Worm (Caenorhabditis elegans) whole organism, mixed stage, embryonic: ENCODE data around the gene F55C5.10.

Experiments used
- elt-3 ChIP-seq: fragments of 150-350 bp; optimal IDR thresholded peaks from 2 replicates; lab custom pipeline; 2014; ENCODE audit warnings: missing biosample characterization, missing genetic modification characterization
- flh-1 ChIP-seq: fragments of 200-800 bp; sonication (Bioruptor generic); optimal IDR thresholded peaks from 2 replicates; lab custom pipeline; 2018; ENCODE audit warnings: mild to moderate bottlenecking, missing genetic modification characterization, moderate library complexity, missing compliant biosample characterization
- lin-32 ChIP-seq: fragments of 200-800 bp; sonication (Bioruptor generic); optimal IDR thresholded peaks from 2 replicates; lab custom pipeline; 2018; ENCODE audit warnings: mild to moderate bottlenecking, missing genetic modification characterization, missing compliant biosample characterization
- lsy-2 ChIP-seq: fragments of 150-350 bp; optimal IDR thresholded peaks from 2 replicates; lab custom pipeline; 2014; ENCODE audit warnings: missing biosample characterization, missing genetic modification characterization
- mep-1 ChIP-seq: fragments of 150-350 bp; optimal IDR thresholded peaks from 2 replicates; lab custom pipeline; 2017; ENCODE audit warnings: missing biosample characterization, missing genetic modification reagents, missing genetic modification characterization, inconsistent platforms
- nhr-237 ChIP-seq: fragments of 150-350 bp; optimal IDR thresholded peaks from 2 replicates; lab custom pipeline; 2014; ENCODE audit warnings: missing biosample characterization, missing genetic modification characterization
- nhr-76 ChIP-seq: sonication (generic microtip); optimal IDR thresholded peaks from 2 replicates; lab custom pipeline; 2017; ENCODE audit warnings: missing biosample characterization, missing genetic modification characterization
- snpc-4 ChIP-seq: fragments of 150-350 bp; optimal IDR thresholded peaks from 2 replicates; lab custom pipeline; 2014; ENCODE audit warnings: missing biosample characterization, missing genetic modification characterization

DNA sequence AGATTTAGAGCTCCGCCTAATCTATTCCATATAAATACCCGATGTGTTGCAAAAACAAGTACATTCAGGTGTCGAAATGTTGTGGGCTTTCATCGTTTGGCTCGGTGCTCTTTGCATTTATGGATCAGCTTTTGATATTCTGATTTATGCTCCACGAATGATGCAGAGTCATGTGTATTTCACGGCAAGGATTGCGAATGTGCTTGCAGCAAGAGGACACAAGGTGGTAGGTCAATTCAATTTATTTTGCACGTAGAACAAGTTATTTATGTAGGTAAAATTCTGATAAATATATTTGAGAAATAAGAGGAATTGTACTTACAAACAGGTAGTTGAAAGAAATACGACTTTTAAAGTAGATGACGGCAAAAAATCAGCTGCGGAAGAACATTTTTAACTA is 24.4 kb upstream of the F55C5.10 start, which contains the start of gene ugt-56:
- no peak for TF ChIP-seq lsy-2 (tag; lab: Kevin White, UChicago)
- TF ChIP-seq nhr-76 (tag; lab: Kevin White, UChicago), result no peak
- no peak for TF ChIP-seq elt-3 (tag; lab: Kevin White, UChicago)
- no peak for TF ChIP-seq nhr-237 (tag; lab: Kevin White, UChicago)
- no peak for TF ChIP-seq lin-32 (GFP tag; lab: Kevin White, UChicago)
- TF ChIP-seq snpc-4 (tag; lab: Kevin White, UChicago), result no peak
- TF ChIP-seq mep-1, result no peak
- TF ChIP-seq flh-1 (GFP tag; lab: Kevin White, UChicago), result no peak
